Fruit fly (Drosophila melanogaster) whole organism, embryonic: ENCODE measurements around the gene TkR86C.

Experiments used
- Aef1 ChIP-seq: fragments of 200-800 bp; sonication (Bioruptor generic); IDR thresholded peaks from 3 replicates; pipeline ENCODE4 v1.3.6; 2022; ENCODE audit warnings: missing biosample characterization, missing genetic modification characterization
- C15 ChIP-seq: fragments of 200-800 bp; sonication (Bioruptor generic); IDR thresholded peaks from 3 replicates; pipeline ENCODE4 v1.3.6; 2022; ENCODE audit warnings: missing biosample characterization, missing genetic modification characterization
- CG11456 ChIP-seq: fragments of 200-800 bp; sonication (Bioruptor generic); IDR thresholded peaks from 3 replicates; pipeline ENCODE4 v1.3.6; 2022; ENCODE audit warnings: missing biosample characterization, missing genetic modification characterization
- CG13624 ChIP-seq: fragments of 200-800 bp; sonication (Bioruptor generic); optimal IDR thresholded peaks from 2 replicates; lab custom pipeline; 2016; ENCODE audit warnings: missing biosample characterization, missing genetic modification characterization
- CG14441 ChIP-seq: fragments of 200-800 bp; sonication (Bioruptor generic); IDR thresholded peaks from 2 replicates; pipeline ENCODE4 v1.3.6; 2022; ENCODE audit warnings: missing biosample characterization, missing genetic modification characterization
- CG16779 ChIP-seq: fragments of 200-800 bp; sonication (Bioruptor generic); IDR thresholded peaks from 2 replicates; pipeline ENCODE4 v1.3.6; 2022; ENCODE audit warnings: missing biosample characterization, missing genetic modification characterization
- CG32532 ChIP-seq: fragments of 200-800 bp; sonication (Bioruptor generic); IDR thresholded peaks from 2 replicates; pipeline ENCODE4 v1.3.6; 2022; ENCODE audit warnings: missing biosample characterization, missing genetic modification characterization
- CG34422 ChIP-seq: fragments of 200-800 bp; sonication (Bioruptor generic); IDR thresholded peaks from 3 replicates; pipeline ENCODE4 v1.3.6; 2022; ENCODE audit warnings: missing biosample characterization, missing genetic modification characterization
- CG9932 ChIP-seq: fragments of 200-800 bp; sonication (Bioruptor generic); IDR thresholded peaks from 2 replicates; pipeline ENCODE4 v1.3.6; 2022; ENCODE audit warnings: missing biosample characterization, missing genetic modification characterization
- D ChIP-seq, 2 experiments: fragments of 200-800 bp in 1 of 2; fragments of >200 bp in 1 of 2; sonication (Bioruptor generic) in 1 of 2; optimal IDR thresholded peaks; 2 replicates in 1 of 2; 3 replicates in 1 of 2; lab custom pipeline; 2017; ENCODE audit warnings: mild to moderate bottlenecking in 1 of 2, missing biosample characterization in 1 of 2, missing genetic modification characterization in 1 of 2, missing genetic modification reagents in 1 of 2
- Dek ChIP-seq: fragments of 200-800 bp; sonication (Bioruptor generic); optimal IDR thresholded peaks from 3 replicates; lab custom pipeline; 2019; ENCODE audit warnings: missing biosample characterization, mild to moderate bottlenecking, missing genetic modification characterization, moderate library complexity
- E2f2 ChIP-seq: fragments of 200-800 bp; sonication (Bioruptor generic); IDR thresholded peaks from 2 replicates; pipeline ENCODE4 v1.3.6; 2022; ENCODE audit warnings: missing biosample characterization, missing genetic modification characterization
- Ets65A ChIP-seq: fragments of 200-800 bp; sonication (Bioruptor generic); peaks from one replicate; lab custom pipeline; 2016; ENCODE audit warnings: missing biosample characterization, missing genetic modification characterization
- Fer1 ChIP-seq: fragments of 200-800 bp; sonication (Bioruptor generic); optimal IDR thresholded peaks from 2 replicates; lab custom pipeline; 2017; ENCODE audit warnings: missing biosample characterization, mild to moderate bottlenecking, missing genetic modification characterization
- H2.0 ChIP-seq: fragments of 200-800 bp; sonication (Bioruptor generic); IDR thresholded peaks from 2 replicates; pipeline ENCODE4 v1.3.6; 2022; ENCODE audit warnings: missing biosample characterization, missing genetic modification characterization
- Med ChIP-seq: fragments of 200-800 bp; sonication (Bioruptor generic); peaks from one replicate; lab custom pipeline; 2016; ENCODE audit warnings: missing biosample characterization, missing genetic modification characterization, mild to moderate bottlenecking, inconsistent platforms, moderate library complexity
- NC2α ChIP-seq: fragments of 200-800 bp; sonication (Bioruptor generic); optimal IDR thresholded peaks from 2 replicates; lab custom pipeline; 2016; ENCODE audit warnings: missing biosample characterization, missing genetic modification characterization
- Pdp1 ChIP-seq, 2 experiments: fragments of 200-800 bp; sonication (Bioruptor generic); optimal IDR thresholded peaks; 3 replicates each; lab custom pipeline; 2016; ENCODE audit warnings: missing biosample characterization in 2 of 2, missing genetic modification characterization in 2 of 2, mild to moderate bottlenecking in 1 of 2, moderate library complexity in 1 of 2
- Ptx1 ChIP-seq: fragments of 200-800 bp; sonication (Bioruptor generic); IDR thresholded peaks from 2 replicates; pipeline ENCODE4 v1.3.6; 2022; ENCODE audit warnings: missing biosample characterization, missing genetic modification characterization
- Rfx ChIP-seq: fragments of 200-800 bp; sonication (Bioruptor generic); IDR thresholded peaks from 2 replicates; pipeline ENCODE4 v1.3.6; 2022; ENCODE audit warnings: missing biosample characterization, missing genetic modification characterization
- Xbp1 ChIP-seq: fragments of 200-800 bp; sonication (Bioruptor generic); optimal IDR thresholded peaks from 3 replicates; lab custom pipeline; 2016; ENCODE audit warnings: missing biosample characterization, mild to moderate bottlenecking, missing genetic modification characterization
- Xrp1 ChIP-seq: fragments of 200-800 bp; sonication (Bioruptor generic); IDR thresholded peaks from 2 replicates; pipeline ENCODE4 v1.3.6; 2022; ENCODE audit warnings: missing biosample characterization, missing genetic modification characterization
- al ChIP-seq: fragments of 200-800 bp; sonication (Bioruptor generic); IDR thresholded peaks from 2 replicates; pipeline ENCODE4 v1.3.6; 2022; ENCODE audit warnings: missing biosample characterization, missing genetic modification characterization
- ara ChIP-seq: fragments of 200-800 bp; sonication (Bioruptor generic); IDR thresholded peaks from 2 replicates; pipeline ENCODE4 v1.3.6; 2022; ENCODE audit warnings: missing biosample characterization, missing genetic modification characterization
- dysf ChIP-seq: fragments of 200-800 bp; sonication (Bioruptor generic); IDR thresholded peaks from 3 replicates; pipeline ENCODE4 v1.3.6; 2022; ENCODE audit warnings: missing biosample characterization, missing genetic modification characterization
- gfzf ChIP-seq: fragments of 200-800 bp; sonication (Bioruptor generic); optimal IDR thresholded peaks from 2 replicates; lab custom pipeline; 2016; ENCODE audit warnings: missing biosample characterization, mild to moderate bottlenecking, missing genetic modification characterization, moderate library complexity
- grau ChIP-seq: fragments of 200-800 bp; optimal IDR thresholded peaks from 3 replicates; lab custom pipeline; 2019; ENCODE audit warnings: missing biosample characterization, mild to moderate bottlenecking, missing genetic modification characterization, moderate library complexity
- gro ChIP-seq: fragments of 200-800 bp; sonication (Bioruptor generic); optimal IDR thresholded peaks from 2 replicates; lab custom pipeline; 2016; ENCODE audit warnings: missing biosample characterization, missing genetic modification characterization
- her ChIP-seq: fragments of 200-800 bp; sonication (Bioruptor generic); optimal IDR thresholded peaks from 2 replicates; lab custom pipeline; 2016; ENCODE audit warnings: missing biosample characterization, missing genetic modification characterization
- hkb ChIP-seq, 2 experiments: fragments of 200-800 bp in 1 of 2; fragments of >200 bp in 1 of 2; sonication (Bioruptor generic) in 1 of 2; IDR thresholded peaks in 1 of 2; optimal IDR thresholded peaks in 1 of 2; 2 replicates each; pipeline versions ENCODE4 v1.3.6 to Lab custom; 2017 to 2022; ENCODE audit warnings: missing biosample characterization in 1 of 2, missing genetic modification characterization in 1 of 2
- kni ChIP-seq: fragments of 200-800 bp; sonication (Bioruptor generic); optimal IDR thresholded peaks from 3 replicates; lab custom pipeline; 2017; ENCODE audit warnings: mild to moderate bottlenecking, missing biosample characterization, missing genetic modification reagents, missing genetic modification characterization
- lilli ChIP-seq: fragments of 200-800 bp; sonication (Bioruptor generic); optimal IDR thresholded peaks from 3 replicates; lab custom pipeline; 2016; ENCODE audit warnings: missing biosample characterization, missing genetic modification characterization
- pan ChIP-seq, 4 experiments: fragments of >200 bp in 3 of 4; fragments of 200-800 bp in 1 of 4; sonication (Bioruptor generic) in 1 of 4; optimal IDR thresholded peaks in 3 of 4; IDR thresholded peaks in 1 of 4; 2 replicates each; pipeline versions ENCODE4 v1.3.6 to Lab custom; 2017 to 2022; ENCODE audit warnings: missing biosample characterization in 2 of 4, missing genetic modification characterization in 2 of 4, mixed read lengths in 1 of 4
- pfk ChIP-seq: fragments of 200-800 bp; sonication (Bioruptor generic); optimal IDR thresholded peaks from 2 replicates; lab custom pipeline; 2018; ENCODE audit warnings: missing biosample characterization, mild to moderate bottlenecking, missing genetic modification characterization, moderate library complexity
- row ChIP-seq: fragments of 200-800 bp; sonication (Bioruptor generic); IDR thresholded peaks from 3 replicates; pipeline ENCODE4 v1.3.6; 2022; ENCODE audit warnings: missing biosample characterization, missing genetic modification characterization
- seq ChIP-seq: fragments of 200-800 bp; sonication (Bioruptor generic); IDR thresholded peaks from 2 replicates; pipeline ENCODE4 v1.3.6; 2022; ENCODE audit warnings: missing biosample characterization, missing genetic modification characterization
- slbo ChIP-seq: fragments of 200-800 bp; sonication (Bioruptor generic); IDR thresholded peaks from 2 replicates; pipeline ENCODE4 v1.3.6; 2022; ENCODE audit warnings: missing biosample characterization, missing genetic modification characterization
- tgo ChIP-seq: fragments of 200-800 bp; sonication (Bioruptor generic); IDR thresholded peaks from 3 replicates; pipeline ENCODE4 v1.3.6; 2022; ENCODE audit warnings: missing biosample characterization, missing genetic modification characterization

The TkR86C gene

dm6 chr3R:10767526-10767925 lies 16.5 kb upstream of the TkR86C start, which contains the start of gene TfIIFbeta (continued):
- peak; percentile 85 for TF ChIP-seq gfzf

DNA sequence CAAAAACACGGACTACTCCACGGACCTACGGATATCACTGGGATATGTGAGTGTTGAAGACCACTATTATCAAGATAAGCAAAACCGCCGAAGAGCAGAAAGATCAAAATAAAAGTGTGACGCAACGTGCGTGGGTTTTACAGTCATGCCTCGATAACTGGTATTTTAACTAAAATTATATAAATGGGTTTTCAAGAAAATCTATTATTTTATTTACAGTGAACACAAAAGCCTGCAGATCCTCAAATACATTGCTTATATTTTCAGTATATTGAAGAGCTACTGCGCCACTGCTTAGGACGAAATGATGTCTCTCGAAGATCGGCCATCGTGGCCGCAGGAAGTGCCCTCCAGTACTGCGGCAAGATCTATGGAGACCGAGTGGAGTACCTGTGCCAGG lies 11.0 kb upstream of the TkR86C start:
- peak; percentile 23; the same call in 1 of the 2 replicates for TF ChIP-seq al (GFP tag; lab: Robert Waterston, UW)
- 0 out of 2 replicates have a peak, but pooled peaks have one; percentile 36 for TF ChIP-seq ara (GFP tag; lab: Robert Waterston, UW)
- TF ChIP-seq slbo (GFP tag; lab: Robert Waterston, UW): peak; percentile 57
- TF ChIP-seq CG13624 (GFP tag; lab: Kevin White, UChicago): peak; percentile 35
- TF ChIP-seq Dek (tag; lab: Kevin White, UChicago): no peak
- TF ChIP-seq CG34422: peak; percentile 41; the same call in 1 of the 3 replicates
- TF ChIP-seq row (GFP tag; lab: Robert Waterston, UW): peak; percentile 46
- 0 out of 2 replicates have a peak, but pooled peaks have one; percentile 20 for TF ChIP-seq CG14441 (GFP tag; lab: Robert Waterston, UW)
- 0 out of 2 replicates have a peak, but pooled peaks have one; percentile 28 for TF ChIP-seq Ptx1
- no peak for TF ChIP-seq seq (GFP tag; lab: Robert Waterston, UW)
- TF ChIP-seq Aef1 (GFP tag; lab: Robert Waterston, UW): peak; percentile 19; the same call in 1 of the 3 replicates
- peak; percentile 21; the same call in 1 of the 2 replicates for TF ChIP-seq CG9932 (GFP tag; lab: Robert Waterston, UW)
- TF ChIP-seq kni (GFP tag; lab: Kevin White, UChicago): no peak
- 0 out of 2 replicates have a peak, but pooled peaks have one; percentile 3 for TF ChIP-seq CG16779
- no peak for TF ChIP-seq her (GFP tag; lab: Kevin White, UChicago)
- peak; percentile 60 for TF ChIP-seq CG32532 (GFP tag; lab: Robert Waterston, UW)
- 0 out of 3 replicates have a peak, but pooled peaks have one; percentile 12 for TF ChIP-seq C15 (GFP tag; lab: Robert Waterston, UW)
- no peak for TF ChIP-seq E2f2
- peak; percentile 21; the same call in 1 of the 3 replicates for TF ChIP-seq tgo (GFP tag; lab: Robert Waterston, UW)
- TF ChIP-seq pan (optimal IDR thresholded peaks at IDR 0.05; lab: Kevin White, UChicago): no peak
- TF ChIP-seq pan (GFP tag; optimal IDR thresholded peaks at IDR 0.05 in 1 of 2, IDR thresholded peaks at IDR 0.05 in 1 of 2): peak in 1 of 2 experiments; percentile 29
- 0 out of 2 replicates have a peak, but pooled peaks have one; percentile 15 for TF ChIP-seq H2.0 (GFP tag; lab: Robert Waterston, UW)
- peak; percentile 18 for TF ChIP-seq gro (GFP tag; lab: Kevin White, UChicago)
- TF ChIP-seq Pdp1 (GFP tag; optimal IDR thresholded peaks at IDR 0.05; lab: Kevin White, UChicago): peak; percentile 3 to 94
- no peak for TF ChIP-seq Fer1 (GFP tag; lab: Kevin White, UChicago)
- TF ChIP-seq Med (GFP tag; lab: Kevin White, UChicago): peak; percentile 85
- TF ChIP-seq grau (tag; lab: Kevin White, UChicago): peak; percentile 68
- peak; percentile 25; the same call in 1 of the 3 replicates for TF ChIP-seq dysf (GFP tag; lab: Robert Waterston, UW)
- no peak for TF ChIP-seq hkb (optimal IDR thresholded peaks at IDR 0.05; lab: Kevin White, UChicago)
- peak; percentile 51; the same call in 1 of the 2 replicates for TF ChIP-seq hkb (GFP tag; IDR thresholded peaks at IDR 0.05; lab: Robert Waterston, UW)
- peak; percentile 50 for TF ChIP-seq Ets65A (GFP tag; lab: Kevin White, UChicago)
- no peak for TF ChIP-seq NC2α (GFP tag; lab: Kevin White, UChicago)
- TF ChIP-seq pfk: no peak
- no peak for TF ChIP-seq D (optimal IDR thresholded peaks at IDR 0.05; lab: Kevin White, UChicago)
- peak; percentile 16 for TF ChIP-seq D (GFP tag; optimal IDR thresholded peaks at IDR 0.05; lab: Kevin White, UChicago)
- peak; percentile 8; the same call in 1 of the 2 replicates for TF ChIP-seq Xrp1 (GFP tag; lab: Robert Waterston, UW)
- 0 out of 3 replicates have a peak, but pooled peaks have one; percentile 13 for TF ChIP-seq CG11456 (GFP tag; lab: Robert Waterston, UW)
- peak; percentile 53 for TF ChIP-seq Rfx
- peak; percentile 33 for TF ChIP-seq lilli (GFP tag; lab: Kevin White, UChicago)
- TF ChIP-seq Xbp1 (GFP tag; lab: Kevin White, UChicago): peak; percentile 24
